Worm (Caenorhabditis elegans): Measurements from ENCODE around the gene srbc-22.
A peak's percentile ranks its signal among the peaks of the same experiment; 100 is the strongest.
"Not testable (repeated sequence)": the region's sequence is repeated elsewhere in the genome, so short reads cannot be mapped to it uniquely, and the experiment has no call there.

The srbc-22 gene

ce11 chrV:2138287-2138686, 18.6 kb upstream of the srbc-22 start:
- peak; percentile 98 for TF ChIP-seq nhr-129 (tag; optimal IDR thresholded peaks at IDR 0.05)
- TF ChIP-seq ceh-82 (tag; optimal IDR thresholded peaks at IDR 0.05) = no peak

ce11 chrV:2139918-2140317, 17.0 kb upstream of the srbc-22 start, which contains the start of gene F22F7.7:
F22F7.7 (minus strand) TSS chrV:2140042.
- TF ChIP-seq elt-1 (tag; optimal IDR thresholded peaks at IDR 0.05) (no peak), ztf-4 (tag; optimal IDR thresholded peaks at IDR 0.05) (no peak), peb-1 (tag; optimal IDR thresholded peaks at IDR 0.05) (no peak), lsy-2 (tag; optimal IDR thresholded peaks at IDR 0.05) (no peak), nhr-6 (tag; optimal IDR thresholded peaks at IDR 0.05) (no peak), R02D3.7 (tag; optimal IDR thresholded peaks at IDR 0.05) (no peak), ztf-1 (GFP tag; conservative IDR thresholded peaks at IDR 0.05) (no peak), unc-62 (GFP tag; optimal IDR thresholded peaks at IDR 0.05) (no peak), dmd-4 (tag; optimal IDR thresholded peaks at IDR 0.05) (no peak), lin-11 (tag; optimal IDR thresholded peaks at IDR 0.05) (no peak), nhr-23 (tag; optimal IDR thresholded peaks at IDR 0.05) (no peak), aly-2 (tag; optimal IDR thresholded peaks at IDR 0.05) (no peak), nhr-77 (tag; optimal IDR thresholded peaks at IDR 0.05) (no peak), skn-1 (tag; optimal IDR thresholded peaks at IDR 0.05) (no peak), crh-2 (tag; optimal IDR thresholded peaks at IDR 0.05) (no peak), nhr-12 (tag; optimal IDR thresholded peaks at IDR 0.05) (no peak), nhr-10 (tag; optimal IDR thresholded peaks at IDR 0.05) (no peak), zag-1 (tag; optimal IDR thresholded peaks at IDR 0.05) (no peak), alr-1 (tag; optimal IDR thresholded peaks at IDR 0.05) (no peak)

ce11 chrV:2144408-2144807, 12.5 kb upstream of the srbc-22 start, which contains the start of gene F22F7.12:
F22F7.12 (minus strand) TSS chrV:2144508.
- TF ChIP-seq ZK546.5, dmd-4, ztf-11 (tag; optimal IDR thresholded peaks at IDR 0.05): not testable (repeated sequence)

ce11 chrV:2146044-2146443, 10.9 kb upstream of the srbc-22 start, which contains the start of gene str-52:
str-52 (minus strand) TSS chrV:2146144.
- no peak for TF ChIP-seq nhr-12 (tag; optimal IDR thresholded peaks at IDR 0.05)
- TF ChIP-seq nhr-10 (tag; optimal IDR thresholded peaks at IDR 0.05) = no peak
- no peak for TF ChIP-seq nhr-6 (tag; optimal IDR thresholded peaks at IDR 0.05)
- no peak for TF ChIP-seq ceh-82 (tag; optimal IDR thresholded peaks at IDR 0.05)
- no peak for TF ChIP-seq mdl-1 (tag; optimal IDR thresholded peaks at IDR 0.05)
- TF ChIP-seq egl-27 (tag; optimal IDR thresholded peaks at IDR 0.05) = no peak
- no peak for TF ChIP-seq lin-11 (tag; optimal IDR thresholded peaks at IDR 0.05)
- TF ChIP-seq mbf-1 (tag; optimal IDR thresholded peaks at IDR 0.05) = no peak
- no peak for TF ChIP-seq ztf-11 (tag; optimal IDR thresholded peaks at IDR 0.05)
- no peak for TF ChIP-seq Y55F3AM.14 (GFP tag; optimal IDR thresholded peaks at IDR 0.05)
- no peak for TF ChIP-seq aly-2 (tag; optimal IDR thresholded peaks at IDR 0.05)
- TF ChIP-seq sem-4 (tag; optimal IDR thresholded peaks at IDR 0.05) = no peak
- TF ChIP-seq ZK546.5 (tag; optimal IDR thresholded peaks at IDR 0.05) = no peak
- no peak for TF ChIP-seq crh-2 (tag; optimal IDR thresholded peaks at IDR 0.05)
- TF ChIP-seq nhr-21 (tag; optimal IDR thresholded peaks at IDR 0.05) = no peak
- TF ChIP-seq unc-55 (GFP tag; optimal IDR thresholded peaks at IDR 0.05) = no peak
- no peak for TF ChIP-seq dmd-4 (tag; optimal IDR thresholded peaks at IDR 0.05)
- TF ChIP-seq ama-1 (optimal IDR thresholded peaks at IDR 0.05) = no peak
- no peak for TF ChIP-seq fos-1 (tag; optimal IDR thresholded peaks at IDR 0.05)

ce11 chrV:2146795-2147194, 10.1 kb upstream of the srbc-22 start, which contains the start of gene srbc-20:
srbc-20 (plus strand) TSS chrV:2147095.
- TF ChIP-seq nhr-21 (tag; optimal IDR thresholded peaks at IDR 0.05) = no peak
- TF ChIP-seq sma-9 (GFP tag; optimal IDR thresholded peaks at IDR 0.05) = no peak
- no peak for TF ChIP-seq sma-9 (tag; optimal IDR thresholded peaks at IDR 0.05)
- TF ChIP-seq alr-1 (tag; optimal IDR thresholded peaks at IDR 0.05) = no peak
- no peak for TF ChIP-seq dmd-4 (tag; optimal IDR thresholded peaks at IDR 0.05)
- no peak for TF ChIP-seq unc-62 (GFP tag; optimal IDR thresholded peaks at IDR 0.05)
- no peak for TF ChIP-seq nhr-129 (tag; optimal IDR thresholded peaks at IDR 0.05)
- no peak for TF ChIP-seq unc-55 (GFP tag; optimal IDR thresholded peaks at IDR 0.05)
- no peak for TF ChIP-seq nhr-6 (tag; optimal IDR thresholded peaks at IDR 0.05)
- TF ChIP-seq nhr-237 (tag; optimal IDR thresholded peaks at IDR 0.05) = no peak
- no peak for TF ChIP-seq snpc-4 (tag; optimal IDR thresholded peaks at IDR 0.05)
- no peak for TF ChIP-seq lsy-2 (tag; optimal IDR thresholded peaks at IDR 0.05)
- no peak for TF ChIP-seq lin-13 (GFP tag; optimal IDR thresholded peaks at IDR 0.05)
- TF ChIP-seq skn-1 (tag; optimal IDR thresholded peaks at IDR 0.05) = no peak
- TF ChIP-seq lin-11 (tag; optimal IDR thresholded peaks at IDR 0.05) = no peak

Data from whole organism, L2 larva.